Fruit fly (Drosophila melanogaster): Measurements from ENCODE around the gene CG32191.

CG32191 gene

dm6 chr3L:17791495-17791894, 17.5 kb downstream of the CG32191 start (continued):
- TF ChIP-seq chm (GFP tag; IDR thresholded peaks at IDR 0.05) (no peak), CG17359 (tag; optimal IDR thresholded peaks at IDR 0.05) (no peak), sc (optimal IDR thresholded peaks at IDR 0.05) (no peak), sc (GFP tag; optimal IDR thresholded peaks at IDR 0.05) (no peak), Six4 (GFP tag; optimal IDR thresholded peaks at IDR 0.05) (no peak), pho (GFP tag; optimal IDR thresholded peaks at IDR 0.05) (peak; percentile 39), Drgx (GFP tag; IDR thresholded peaks at IDR 0.05) (no peak), Bdp1 (GFP tag; optimal IDR thresholded peaks at IDR 0.05) (no peak), CG7786 (GFP tag; optimal IDR thresholded peaks at IDR 0.05) (no peak), Bteb2 (GFP tag; optimal IDR thresholded peaks at IDR 0.05) (no peak), slbo (GFP tag; IDR thresholded peaks at IDR 0.05) (no peak), CG18262 (tag; optimal IDR thresholded peaks at IDR 0.05) (no peak), CG13894 (tag; optimal IDR thresholded peaks at IDR 0.05) (no peak), CG12942 (GFP tag; optimal IDR thresholded peaks at IDR 0.05) (no peak), CG3838 (GFP tag; optimal IDR thresholded peaks at IDR 0.05) (no peak), vnd (GFP tag; IDR thresholded peaks at IDR 0.05; ENCODE audit: partially characterized antibody) (no peak), CG15011 (GFP tag; optimal IDR thresholded peaks at IDR 0.05) (peak; percentile 62), CG18011 (GFP tag; optimal IDR thresholded peaks at IDR 0.05) (no peak), Myb (GFP tag; optimal IDR thresholded peaks at IDR 0.05) (no peak), HmgZ (tag; optimal IDR thresholded peaks at IDR 0.05) (no peak), dan (GFP tag; IDR thresholded peaks at IDR 0.05) (no peak), CG12236 (GFP tag; optimal IDR thresholded peaks at IDR 0.05) (no peak), repo (GFP tag; optimal IDR thresholded peaks at IDR 0.05) (no peak), CG14014 (GFP tag; IDR thresholded peaks at IDR 0.05) (no peak), Elba2 (GFP tag; optimal IDR thresholded peaks at IDR 0.05) (no peak), CG2678 (tag; optimal IDR thresholded peaks at IDR 0.05) (no peak), NfI (GFP tag; optimal IDR thresholded peaks at IDR 0.05) (no peak), CG4328 (GFP tag; optimal IDR thresholded peaks at IDR 0.05) (peak; percentile 13), trh (GFP tag; optimal IDR thresholded peaks at IDR 0.05) (no peak), CG17186 (GFP tag; optimal IDR thresholded peaks at IDR 0.05) (no peak), pnt (GFP tag; optimal IDR thresholded peaks at IDR 0.05) (no peak), odd (GFP tag; optimal IDR thresholded peaks at IDR 0.05) (no peak), bowl (GFP tag; IDR thresholded peaks at IDR 0.05) (no peak), CG7271 (tag; optimal IDR thresholded peaks at IDR 0.05) (no peak), NC2α (GFP tag; optimal IDR thresholded peaks at IDR 0.05) (no peak), CG30020 (tag; optimal IDR thresholded peaks at IDR 0.05) (no peak), Nf-YC (tag; optimal IDR thresholded peaks at IDR 0.05) (no peak), klu (GFP tag; IDR thresholded peaks at IDR 0.05) (no peak), pzg (GFP tag; optimal IDR thresholded peaks at IDR 0.05) (no peak), CG2120 (GFP tag; optimal IDR thresholded peaks at IDR 0.05) (peak; percentile 62), cwo (GFP tag; optimal IDR thresholded peaks at IDR 0.05) (peak; percentile 64), CG32772 (GFP tag; IDR thresholded peaks at IDR 0.05) (no peak), ap (GFP tag; IDR thresholded peaks at IDR 0.05) (no peak), luna (GFP tag; optimal IDR thresholded peaks at IDR 0.05) (peak; percentile 11), CG8924 (tag; optimal IDR thresholded peaks at IDR 0.05) (no peak), corto (GFP tag; optimal IDR thresholded peaks at IDR 0.05) (no peak), ham (GFP tag; IDR thresholded peaks at IDR 0.05) (no peak), CG11696 (GFP tag; IDR thresholded peaks at IDR 0.05) (no peak), bbx (GFP tag; IDR thresholded peaks at IDR 0.05; ENCODE audit: partially characterized antibody) (no peak), sens (GFP tag) (no peak), CG4360 (GFP tag; IDR thresholded peaks at IDR 0.05) (no peak), CG14860 (GFP tag; IDR thresholded peaks at IDR 0.05; ENCODE audit: partially characterized antibody) (no peak), z (GFP tag; IDR thresholded peaks at IDR 0.05) (no peak)

All from whole organism, embryonic.